Worm (Caenorhabditis elegans) whole organism, young adult: ENCODE data around the gene F38G1.3.

Source experiments
- B0035.1 ChIP-seq: sonication (generic microtip); optimal IDR thresholded peaks from 2 replicates; lab custom pipeline; 2016; ENCODE audit warnings: missing genetic modification characterization, mild to moderate bottlenecking, missing compliant biosample characterization, missing genotype, missing genetic modification reagents
- C06A6.2 ChIP-seq: fragments of 200-800 bp; sonication (Bioruptor generic); conservative IDR thresholded peaks from 2 replicates; pipeline ENCODE4 v1.3.6; 2022; ENCODE audit warnings: missing genetic modification characterization, missing compliant biosample characterization
- F22D6.2 ChIP-seq: sonication (generic microtip); optimal IDR thresholded peaks from 2 replicates; lab custom pipeline; 2016; ENCODE audit warnings: mild to moderate bottlenecking, missing genetic modification characterization, missing compliant biosample characterization
- F37B4.10 ChIP-seq: fragments of 200-800 bp; sonication (Bioruptor generic); IDR thresholded peaks from 2 replicates; pipeline ENCODE4 v1.3.6; 2022; ENCODE audit warnings: missing genetic modification characterization, missing compliant biosample characterization
- F57C9.4 ChIP-seq: sonication (generic microtip); optimal IDR thresholded peaks from 2 replicates; lab custom pipeline; 2017; ENCODE audit warnings: mild to moderate bottlenecking, missing genetic modification characterization, missing compliant biosample characterization
- T07F8.4 ChIP-seq: sonication (generic microtip); optimal IDR thresholded peaks from 2 replicates; lab custom pipeline; 2016; ENCODE audit warnings: mild to moderate bottlenecking, missing genetic modification characterization, moderate library complexity, missing compliant biosample characterization
- Y56A3A.18 ChIP-seq: fragments of 200-800 bp; sonication (Bioruptor generic); IDR thresholded peaks from 2 replicates; pipeline ENCODE4 v1.3.6; 2022; ENCODE audit warnings: missing genetic modification reagents, missing genetic modification characterization, missing compliant biosample characterization
- Y79H2A.3 ChIP-seq: fragments of 200-800 bp; sonication (Bioruptor generic); conservative IDR thresholded peaks from 2 replicates; pipeline ENCODE4 v1.3.6; 2022; ENCODE audit warnings: missing genetic modification reagents, missing genetic modification characterization, missing compliant biosample characterization
- aptf-2 ChIP-seq: fragments of 200-800 bp; sonication (Bioruptor generic); conservative IDR thresholded peaks from 2 replicates; pipeline ENCODE4 v1.3.6; 2022; ENCODE audit warnings: missing genetic modification reagents, missing genetic modification characterization, missing compliant biosample characterization
- athp-1 ChIP-seq: sonication (generic microtip); optimal IDR thresholded peaks from 2 replicates; lab custom pipeline; 2017; ENCODE audit warnings: mild to moderate bottlenecking, missing genetic modification characterization, missing compliant biosample characterization
- attf-3 ChIP-seq: fragments of 200-800 bp; sonication (Bioruptor generic); conservative IDR thresholded peaks from 2 replicates; pipeline ENCODE4 v1.3.6; 2022; ENCODE audit warnings: missing genetic modification reagents, missing genetic modification characterization, missing compliant biosample characterization
- ccch-3 ChIP-seq: fragments of 200-800 bp; sonication (Bioruptor generic); optimal IDR thresholded peaks from 2 replicates; lab custom pipeline; 2018; ENCODE audit warnings: mild to moderate bottlenecking, missing genetic modification characterization, missing compliant biosample characterization
- cebp-2 ChIP-seq: fragments of 200-800 bp; sonication (Bioruptor generic); IDR thresholded peaks from 2 replicates; pipeline ENCODE4 v1.3.6; 2022; ENCODE audit warnings: missing genetic modification characterization, missing compliant biosample characterization
- ceh-27 ChIP-seq: fragments of 200-800 bp; sonication (Bioruptor generic); optimal IDR thresholded peaks from 2 replicates; lab custom pipeline; 2018; ENCODE audit warnings: mild to moderate bottlenecking, missing genetic modification characterization, moderate library complexity, missing compliant biosample characterization
- die-1 ChIP-seq: sonication (generic microtip); optimal IDR thresholded peaks from 2 replicates; lab custom pipeline; 2016; ENCODE audit warnings: missing genotype, mild to moderate bottlenecking, missing genetic modification characterization, missing compliant biosample characterization
- egl-18 ChIP-seq: fragments of 200-800 bp; sonication (Bioruptor generic); IDR thresholded peaks from 2 replicates; pipeline ENCODE4 v1.3.6; 2022; ENCODE audit warnings: missing genetic modification reagents, missing genetic modification characterization, missing compliant biosample characterization
- egl-44 ChIP-seq: fragments of 200-800 bp; sonication (Bioruptor generic); IDR thresholded peaks from 2 replicates; pipeline ENCODE4 v1.3.6; 2022; ENCODE audit warnings: missing genetic modification reagents, missing genetic modification characterization, missing compliant biosample characterization
- egrh-3 ChIP-seq: fragments of 200-800 bp; sonication (Bioruptor generic); IDR thresholded peaks from 2 replicates; pipeline ENCODE4 v1.3.6; 2022; ENCODE audit warnings: missing genetic modification reagents, missing genetic modification characterization, missing compliant biosample characterization
- hlh-12 ChIP-seq: sonication (generic microtip); optimal IDR thresholded peaks from 2 replicates; lab custom pipeline; 2016; ENCODE audit warnings: missing genetic modification characterization, missing compliant biosample characterization
- hlh-26 ChIP-seq: fragments of 200-800 bp; sonication (Bioruptor generic); conservative IDR thresholded peaks from 2 replicates; pipeline ENCODE4 v1.3.6; 2022; ENCODE audit warnings: missing genetic modification reagents, missing genetic modification characterization, missing compliant biosample characterization
- hmg-1.2 ChIP-seq: fragments of 200-800 bp; sonication (Bioruptor generic); IDR thresholded peaks from 2 replicates; pipeline ENCODE4 v1.3.6; 2022; ENCODE audit warnings: missing genetic modification reagents, missing genetic modification characterization, missing compliant biosample characterization
- lag-1 ChIP-seq: fragments of 200-800 bp; sonication (Bioruptor generic); IDR thresholded peaks from 2 replicates; pipeline ENCODE4 v1.3.6; 2022; ENCODE audit warnings: missing genetic modification reagents, missing genetic modification characterization, missing compliant biosample characterization
- lin-26 ChIP-seq: fragments of 200-800 bp; sonication (Bioruptor generic); IDR thresholded peaks from 2 replicates; pipeline ENCODE4 v1.3.6; 2022; ENCODE audit warnings: missing genetic modification reagents, missing genetic modification characterization, missing compliant biosample characterization
- lsl-1 ChIP-seq: fragments of 200-800 bp; sonication (Bioruptor generic); optimal IDR thresholded peaks from 2 replicates; lab custom pipeline; 2018; ENCODE audit warnings: mild to moderate bottlenecking, missing genetic modification characterization, moderate library complexity, missing compliant biosample characterization
- mcd-1 ChIP-seq: fragments of 200-800 bp; sonication (Bioruptor generic); IDR thresholded peaks from 2 replicates; pipeline ENCODE4 v1.3.6; 2022; ENCODE audit warnings: missing genetic modification reagents, missing genetic modification characterization, missing compliant biosample characterization
- mes-4 ChIP-seq: sonication (generic microtip); optimal IDR thresholded peaks from 2 replicates; lab custom pipeline; 2016; ENCODE audit warnings: missing genotype, missing genetic modification characterization, missing compliant biosample characterization
- nhr-80 ChIP-seq: sonication (generic microtip); optimal IDR thresholded peaks from 2 replicates; lab custom pipeline; 2016; ENCODE audit warnings: missing genetic modification characterization, missing compliant biosample characterization
- nhr-90 ChIP-seq: sonication (generic microtip); optimal IDR thresholded peaks from 2 replicates; lab custom pipeline; 2016; ENCODE audit warnings: missing genotype, mild to moderate bottlenecking, missing genetic modification characterization, missing compliant biosample characterization
- pbrm-1 ChIP-seq: fragments of 200-800 bp; sonication (Bioruptor generic); IDR thresholded peaks from 2 replicates; pipeline ENCODE4 v1.3.6; 2022; ENCODE audit warnings: missing genetic modification reagents, missing genetic modification characterization, missing compliant biosample characterization
- rcor-1 ChIP-seq: fragments of 200-800 bp; sonication (Bioruptor generic); IDR thresholded peaks from 2 replicates; pipeline ENCODE4 v1.3.6; 2022; ENCODE audit warnings: missing genetic modification reagents, missing genetic modification characterization, missing compliant biosample characterization
- rpc-1 ChIP-seq, 2 experiments: fragments of 150-350 bp in 1 of 2; sonication (generic microtip) in 1 of 2; optimal IDR thresholded peaks; 2 replicates each; lab custom pipeline; 2014 to 2018; ENCODE audit warnings: missing biosample characterization in 1 of 2, missing genetic modification characterization in 1 of 2, missing genetic modification reagents in 1 of 2, missing genotype in 1 of 2
- sptf-2 ChIP-seq: fragments of 200-800 bp; sonication (Bioruptor generic); optimal IDR thresholded peaks from 2 replicates; lab custom pipeline; 2018; ENCODE audit warnings: mild to moderate bottlenecking, missing genetic modification characterization, missing compliant biosample characterization
- tbx-9 ChIP-seq: sonication (generic microtip); optimal IDR thresholded peaks from 2 replicates; lab custom pipeline; 2016; ENCODE audit warnings: borderline replicate concordance, missing genetic modification characterization, inconsistent platforms, missing compliant biosample characterization
- zfh-2 ChIP-seq: fragments of 200-800 bp; sonication (Bioruptor generic); conservative IDR thresholded peaks from 2 replicates; pipeline ENCODE4 v1.3.6; 2022; ENCODE audit warnings: missing genetic modification reagents, missing genetic modification characterization, missing compliant biosample characterization
- zim-3 ChIP-seq: sonication (generic microtip); optimal IDR thresholded peaks from 2 replicates; lab custom pipeline; 2017; ENCODE audit warnings: mild to moderate bottlenecking, missing genetic modification characterization, moderate library complexity, missing compliant biosample characterization

The F38G1.3 gene

ce11 chrX:449820-450219 is 26.5 kb upstream of the F38G1.3 start, which contains the start of gene F52D1.2:
Gene F52D1.2 (minus strand): TSS chrX:450212.
- no peak for TF ChIP-seq nhr-90 (tag; lab: Kevin White, UChicago)
- peak; percentile 27 for TF ChIP-seq nhr-80 (tag; lab: Kevin White, UChicago)
- no peak for TF ChIP-seq ceh-27 (GFP tag; lab: Kevin White, UChicago)

- no peak for TF ChIP-seq Y56A3A.18
- no peak for TF ChIP-seq nhr-80 (tag; lab: Kevin White, UChicago)
- TF ChIP-seq tbx-9 (tag; lab: Kevin White, UChicago) = no peak
- TF ChIP-seq lag-1 = no peak
- peak; percentile 84 for TF ChIP-seq zfh-2
- TF ChIP-seq rcor-1 (GFP tag; lab: Robert Waterston, UW) = no peak
Observed at ce11 chrX:457139-457802, 19.1 kb upstream of the F38G1.3 start, which contains the start of gene abu-12. Gene abu-12 (minus strand): TSS chrX:457610.

ce11 chrX:459316-459715 is 17.0 kb upstream of the F38G1.3 start:
- TF ChIP-seq F22D6.2 (no peak), hlh-26 (GFP tag; lab: Robert Waterston, UW) (no peak), athp-1 (tag; lab: Kevin White, UChicago) (no peak), C06A6.2 (GFP tag; lab: Robert Waterston, UW) (no peak), Y79H2A.3 (GFP tag; lab: Robert Waterston, UW) (no peak), B0035.1 (no peak), mes-4 (no peak), ceh-27 (GFP tag; lab: Kevin White, UChicago) (no peak), egl-44 (GFP tag; lab: Robert Waterston, UW) (no peak), T07F8.4 (no peak)

- TF ChIP-seq tbx-9 (tag; lab: Kevin White, UChicago) = no peak
- TF ChIP-seq hmg-1.2 (GFP tag; lab: Robert Waterston, UW) = no peak
- TF ChIP-seq attf-3 (GFP tag; lab: Robert Waterston, UW) = no peak
- TF ChIP-seq F57C9.4 (tag; lab: Kevin White, UChicago) = no peak
- TF ChIP-seq lin-26 = no peak
- TF ChIP-seq mcd-1 (GFP tag; lab: Robert Waterston, UW) = no peak
- TF ChIP-seq hlh-12 (tag; lab: Kevin White, UChicago) = no peak
- no peak for TF ChIP-seq sptf-2
- TF ChIP-seq rpc-1 (optimal IDR thresholded peaks at IDR 0.05; lab: Kevin White, UChicago) = no peak
- TF ChIP-seq rpc-1 (tag; optimal IDR thresholded peaks at IDR 0.05; lab: Kevin White, UChicago) = no peak
- no peak for TF ChIP-seq egl-18 (GFP tag; lab: Robert Waterston, UW)
- no peak for TF ChIP-seq egl-44 (GFP tag; lab: Robert Waterston, UW)
- no peak for TF ChIP-seq lsl-1 (GFP tag; lab: Kevin White, UChicago)
- TF ChIP-seq pbrm-1 = no peak
- TF ChIP-seq aptf-2 (GFP tag; lab: Robert Waterston, UW) = no peak
- TF ChIP-seq zim-3 = no peak
Observed at ce11 chrX:460351-460750, 16.0 kb upstream of the F38G1.3 start, which contains the start of gene aagr-4. Gene aagr-4 (plus strand): TSS chrX:460651.

DNA sequence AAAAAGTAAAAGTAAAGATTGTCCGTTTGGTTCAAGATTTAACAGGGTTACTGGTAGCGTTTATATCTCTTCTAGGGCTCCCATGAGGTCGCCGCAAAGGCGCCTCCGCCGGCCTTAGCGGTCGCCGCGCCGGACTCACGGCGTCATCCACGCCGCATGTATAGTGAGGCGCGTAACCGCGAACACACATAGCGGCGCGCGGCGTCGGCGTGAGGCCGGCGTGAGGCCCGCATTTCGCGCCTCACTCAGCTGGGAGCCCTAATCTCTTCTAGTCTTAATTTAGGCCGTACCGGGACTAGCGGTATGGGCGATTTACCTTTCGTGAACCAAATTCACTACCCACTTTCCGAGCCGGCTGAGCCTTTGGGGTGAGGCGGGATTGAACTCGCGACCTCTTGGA is 14.7 kb upstream of the F38G1.3 start:
- TF ChIP-seq cebp-2 (GFP tag; lab: Robert Waterston, UW) = 0 out of 2 replicates have a peak, but pooled peaks have one; percentile 45
- TF ChIP-seq die-1 (tag; lab: Kevin White, UChicago) = no peak
- peak; percentile 30; the same call in 1 of the 2 replicates for TF ChIP-seq egl-44 (GFP tag; lab: Robert Waterston, UW)
- TF ChIP-seq ccch-3 = no peak
- TF ChIP-seq egrh-3 (GFP tag; lab: Robert Waterston, UW) = peak; percentile 80; the same call in 1 of the 2 replicates
- TF ChIP-seq zfh-2 = peak; percentile 88
- peak; percentile 3 for TF ChIP-seq sptf-2
- TF ChIP-seq F37B4.10 (GFP tag; lab: Robert Waterston, UW) = 0 out of 2 replicates have a peak, but pooled peaks have one; percentile 37
